Worm (Caenorhabditis elegans) whole organism, L3 larva: ENCODE measurements around the gene pssy-2.
A peak's percentile ranks its signal among the peaks of the same experiment; 100 is the strongest.

Experiments used
- R02D3.7 ChIP-seq: fragments of 150-350 bp; optimal IDR thresholded peaks from 2 replicates; lab custom pipeline; 2014; ENCODE audit warnings: missing biosample characterization, missing genetic modification characterization
- ZK546.5 ChIP-seq: sonication (generic microtip); optimal IDR thresholded peaks from 2 replicates; lab custom pipeline; 2017; ENCODE audit warnings: missing biosample characterization, missing genetic modification characterization
- aly-2 ChIP-seq: fragments of 150-350 bp; optimal IDR thresholded peaks from 2 replicates; lab custom pipeline; 2014; ENCODE audit warnings: missing biosample characterization, missing genetic modification characterization
- ama-1 ChIP-seq: fragments of 150-350 bp; optimal IDR thresholded peaks from 2 replicates; lab custom pipeline; 2018
- ceh-16 ChIP-seq: sonication (generic microtip); optimal IDR thresholded peaks from 2 replicates; lab custom pipeline; 2017; ENCODE audit warnings: missing biosample characterization, missing genetic modification characterization
- ceh-28 ChIP-seq: fragments of 150-350 bp; optimal IDR thresholded peaks from 2 replicates; lab custom pipeline; 2014; ENCODE audit warnings: missing biosample characterization, missing genetic modification reagents, missing genetic modification characterization
- ceh-82 ChIP-seq: fragments of 150-350 bp; optimal IDR thresholded peaks from 2 replicates; lab custom pipeline; 2014; ENCODE audit warnings: missing biosample characterization, missing genetic modification characterization
- ceh-9 ChIP-seq: sonication (generic microtip); optimal IDR thresholded peaks from 2 replicates; lab custom pipeline; 2018; ENCODE audit warnings: missing biosample characterization, missing genetic modification characterization
- daf-12 ChIP-seq: fragments of 150-350 bp; optimal IDR thresholded peaks from 2 replicates; lab custom pipeline; 2014; ENCODE audit warnings: missing biosample characterization, missing genetic modification reagents, missing genetic modification characterization
- egl-27 ChIP-seq: sonication (generic microtip); optimal IDR thresholded peaks from 4 replicates; lab custom pipeline; 2017; ENCODE audit warnings: missing biosample characterization, missing genetic modification reagents, missing genetic modification characterization
- egl-5 ChIP-seq: fragments of 150-350 bp; optimal IDR thresholded peaks from 2 replicates; lab custom pipeline; 2017; ENCODE audit warnings: missing biosample characterization, missing genetic modification reagents, missing genetic modification characterization, inconsistent platforms
- elt-1 ChIP-seq: fragments of 150-350 bp; optimal IDR thresholded peaks from 2 replicates; lab custom pipeline; 2014; ENCODE audit warnings: missing biosample characterization, missing genetic modification characterization
- elt-2 ChIP-seq: sonication (generic microtip); optimal IDR thresholded peaks from 2 replicates; lab custom pipeline; 2016; ENCODE audit warnings: missing genetic modification reagents, mild to moderate bottlenecking, missing genetic modification characterization, missing compliant biosample characterization
- elt-3 ChIP-seq, 3 experiments: fragments of 150-350 bp in 1 of 3; sonication (generic microtip) in 2 of 3; optimal IDR thresholded peaks; 2 replicates in 2 of 3; 4 replicates in 1 of 3; lab custom pipeline; 2014 to 2017; ENCODE audit warnings: missing biosample characterization in 3 of 3, missing genetic modification characterization in 3 of 3
- fkh-10 ChIP-seq: sonication (generic microtip); optimal IDR thresholded peaks from 2 replicates; lab custom pipeline; 2017; ENCODE audit warnings: missing biosample characterization, missing genetic modification reagents, missing genetic modification characterization
- fkh-2 ChIP-seq: fragments of 150-350 bp; optimal IDR thresholded peaks from 2 replicates; lab custom pipeline; 2014; ENCODE audit warnings: missing biosample characterization, missing genetic modification reagents, missing genetic modification characterization
- fos-1 ChIP-seq: fragments of 150-350 bp; optimal IDR thresholded peaks from 2 replicates; lab custom pipeline; 2014; ENCODE audit warnings: missing biosample characterization, missing genetic modification characterization
- hmg-11 ChIP-seq: sonication (generic microtip); optimal IDR thresholded peaks from 2 replicates; lab custom pipeline; 2016; ENCODE audit warnings: missing genetic modification characterization, missing compliant biosample characterization
- jun-1 ChIP-seq: fragments of 150-350 bp; optimal IDR thresholded peaks from 2 replicates; lab custom pipeline; 2014; ENCODE audit warnings: missing biosample characterization, missing genetic modification reagents, missing genetic modification characterization
- lin-15B ChIP-seq: fragments of 150-350 bp; optimal IDR thresholded peaks from 2 replicates; lab custom pipeline; 2014; ENCODE audit warnings: missing biosample characterization, missing genetic modification characterization
- lin-39 ChIP-seq: fragments of 150-350 bp; optimal IDR thresholded peaks from 2 replicates; lab custom pipeline; 2018; ENCODE audit warnings: missing biosample characterization, missing genetic modification reagents, missing genetic modification characterization
- lsy-12 ChIP-seq: sonication (generic microtip); optimal IDR thresholded peaks from 2 replicates; lab custom pipeline; 2016; ENCODE audit warnings: mild to moderate bottlenecking, missing genetic modification characterization, missing compliant biosample characterization
- mml-1 ChIP-seq: fragments of 150-350 bp; sonication (generic microtip); optimal IDR thresholded peaks from 3 replicates; lab custom pipeline; 2014; ENCODE audit warnings: missing biosample characterization, missing genetic modification characterization
- nfya-1 ChIP-seq: sonication (generic microtip); optimal IDR thresholded peaks from 2 replicates; lab custom pipeline; 2017; ENCODE audit warnings: missing genetic modification characterization, mild to moderate bottlenecking, missing compliant biosample characterization, antibody characterized with exemption, moderate library complexity; ENCODE audit not compliant: insufficient read depth
- nhr-11 ChIP-seq: fragments of 150-350 bp; optimal IDR thresholded peaks from 2 replicates; lab custom pipeline; 2014; ENCODE audit warnings: missing biosample characterization, missing genetic modification characterization
- nhr-12 ChIP-seq: fragments of 150-350 bp; optimal IDR thresholded peaks from 2 replicates; lab custom pipeline; 2014; ENCODE audit warnings: missing biosample characterization, missing genetic modification characterization
- nhr-23 ChIP-seq: fragments of 150-350 bp; optimal IDR thresholded peaks from 2 replicates; lab custom pipeline; 2014; ENCODE audit warnings: missing biosample characterization, missing genetic modification reagents, missing genetic modification characterization
- nhr-237 ChIP-seq: fragments of 150-350 bp; optimal IDR thresholded peaks from 2 replicates; lab custom pipeline; 2014; ENCODE audit warnings: missing biosample characterization, missing genetic modification characterization
- nhr-25 ChIP-seq: sonication (generic microtip); optimal IDR thresholded peaks from 2 replicates; lab custom pipeline; 2017; ENCODE audit warnings: missing biosample characterization, missing genetic modification characterization
- nhr-28 ChIP-seq: fragments of 150-350 bp; optimal IDR thresholded peaks from 2 replicates; lab custom pipeline; 2014; ENCODE audit warnings: missing biosample characterization, missing genetic modification characterization
- nhr-43 ChIP-seq: sonication (generic microtip); optimal IDR thresholded peaks from 2 replicates; lab custom pipeline; 2016; ENCODE audit warnings: mild to moderate bottlenecking, missing genetic modification characterization, missing compliant biosample characterization; ENCODE audit not compliant: poor library complexity, severe bottlenecking
- nhr-76 ChIP-seq: fragments of 150-350 bp; sonication (generic microtip); optimal IDR thresholded peaks from 5 replicates; lab custom pipeline; 2014; ENCODE audit warnings: missing biosample characterization, missing genetic modification characterization
- nhr-77 ChIP-seq: fragments of 150-350 bp; optimal IDR thresholded peaks from 2 replicates; lab custom pipeline; 2014; ENCODE audit warnings: missing biosample characterization, missing genetic modification characterization
- pha-4 ChIP-seq: fragments of 150-350 bp; optimal IDR thresholded peaks from 2 replicates; lab custom pipeline; 2014; ENCODE audit warnings: missing biosample characterization, missing genetic modification reagents, missing genetic modification characterization
- pqm-1 ChIP-seq: fragments of 150-350 bp; optimal IDR thresholded peaks from 2 replicates; lab custom pipeline; 2017; ENCODE audit warnings: missing biosample characterization, missing genetic modification characterization, inconsistent platforms
- sea-2 ChIP-seq: fragments of 150-350 bp; sonication (generic microtip); optimal IDR thresholded peaks from 4 replicates; lab custom pipeline; 2014; ENCODE audit warnings: missing biosample characterization, missing genetic modification reagents, missing genetic modification characterization
- skn-1 ChIP-seq: fragments of 150-350 bp; optimal IDR thresholded peaks from 2 replicates; lab custom pipeline; 2014; ENCODE audit warnings: missing biosample characterization, missing genetic modification characterization
- snpc-4 ChIP-seq: fragments of 150-350 bp; optimal IDR thresholded peaks from 2 replicates; lab custom pipeline; 2014; ENCODE audit warnings: missing biosample characterization, missing genetic modification characterization
- tbx-2 ChIP-seq: sonication (generic microtip); optimal IDR thresholded peaks from 2 replicates; lab custom pipeline; 2016; ENCODE audit warnings: mild to moderate bottlenecking, missing genetic modification characterization, missing compliant biosample characterization
- unc-62 ChIP-seq: fragments of 150-350 bp; sonication (generic microtip); optimal IDR thresholded peaks from 4 replicates; lab custom pipeline; 2014; ENCODE audit warnings: missing biosample characterization, missing genetic modification reagents, missing genetic modification characterization
- zag-1 ChIP-seq: fragments of 150-350 bp; optimal IDR thresholded peaks from 2 replicates; lab custom pipeline; 2014; ENCODE audit warnings: missing biosample characterization, missing genetic modification characterization
- ztf-11 ChIP-seq: fragments of 150-350 bp; optimal IDR thresholded peaks from 2 replicates; lab custom pipeline; 2014; ENCODE audit warnings: missing biosample characterization, missing genetic modification characterization
- ztf-4 ChIP-seq: fragments of 150-350 bp; optimal IDR thresholded peaks from 2 replicates; lab custom pipeline; 2014; ENCODE audit warnings: missing biosample characterization, missing genetic modification characterization

Gene pssy-2

DNA sequence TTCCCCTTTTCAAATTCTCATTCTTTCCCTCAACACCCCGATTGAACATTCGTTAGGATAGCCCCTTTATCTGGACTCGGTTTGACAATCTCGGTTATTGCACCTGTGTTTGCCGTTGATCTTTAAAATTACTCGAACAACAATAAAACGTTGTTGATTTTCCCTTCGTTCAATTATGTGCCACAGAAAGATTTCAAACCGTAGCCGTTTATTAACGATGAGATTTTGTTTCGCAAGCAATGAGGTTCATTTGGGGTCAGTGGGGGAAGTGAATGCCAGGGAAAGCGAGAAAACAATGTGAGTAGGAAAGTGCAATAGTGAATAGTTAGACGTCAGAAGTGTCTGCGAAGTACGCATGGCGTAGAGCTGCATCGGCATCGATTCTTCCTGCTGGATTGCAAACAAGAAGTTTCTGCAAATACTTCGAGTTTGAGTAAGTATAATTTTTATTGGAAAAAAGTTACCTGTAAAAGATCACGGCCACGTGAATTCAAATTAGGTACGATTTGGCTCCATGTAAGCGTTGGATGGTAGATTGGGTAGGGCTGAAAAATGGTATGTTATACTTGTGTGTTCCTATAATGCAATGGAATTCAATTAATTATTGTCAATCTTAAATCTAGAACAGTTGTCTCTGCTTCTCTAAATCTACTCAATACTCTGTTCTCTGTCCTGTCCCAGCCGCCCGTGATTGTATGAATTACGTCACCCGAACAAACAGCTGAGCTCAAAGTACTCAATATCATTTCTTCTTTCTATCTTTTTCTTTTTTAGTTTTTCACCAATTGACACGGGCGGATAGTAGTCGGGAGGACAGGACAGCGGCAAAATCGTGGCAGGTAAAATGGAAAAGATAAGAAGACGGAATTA is 6.9 kb upstream of the pssy-2 start, which contains the start of gene kel-3:
TSS of gene kel-3 (plus strand) at position 328 of the 870 bp plus-strand sequence.
- TF ChIP-seq nhr-12 (tag; lab: Kevin White, UChicago) (no peak), ztf-11 (tag; lab: Kevin White, UChicago) (no peak), tbx-2 (tag; lab: Kevin White, UChicago) (peak; percentile 53), jun-1 (tag; lab: Kevin White, UChicago) (peak; percentile 85), nhr-23 (tag; lab: Kevin White, UChicago) (peak; percentile 77), ZK546.5 (tag; lab: Kevin White, UChicago) (peak; percentile 50), aly-2 (peak; percentile 85), nhr-11 (tag; lab: Kevin White, UChicago) (peak; percentile 54), lin-39 (tag; lab: Kevin White, UChicago) (peak; percentile 47), zag-1 (no peak), nhr-237 (no peak), R02D3.7 (tag; lab: Kevin White, UChicago) (peak; percentile 26), nhr-25 (peak; percentile 37), elt-2 (tag; lab: Kevin White, UChicago) (peak; percentile 96), sea-2 (no peak), ceh-28 (tag; lab: Kevin White, UChicago) (peak; percentile 89), skn-1 (tag; lab: Kevin White, UChicago) (no peak), pqm-1 (tag; lab: Kevin White, UChicago) (peak; percentile 96), fos-1 (tag; lab: Kevin White, UChicago) (peak; percentile 37), ceh-82 (tag; lab: Kevin White, UChicago) (peak; percentile 33), egl-27 (tag; lab: Kevin White, UChicago) (no peak), nhr-43 (tag; lab: Kevin White, UChicago) (peak; percentile 80), lsy-12 (tag; lab: Kevin White, UChicago) (peak; percentile 75), daf-12 (tag; lab: Kevin White, UChicago) (no peak), unc-62 (peak; percentile 61), hmg-11 (tag; lab: Kevin White, UChicago) (peak; percentile 32), pha-4 (tag; lab: Kevin White, UChicago) (peak; percentile 85), elt-3 (tag; optimal IDR thresholded peaks at IDR 0.05; lab: Kevin White, UChicago) (peak in 2 of 3 experiments; percentile 52 to 73), nfya-1 (tag; lab: Kevin White, UChicago) (peak; percentile 70), nhr-76 (tag; lab: Kevin White, UChicago) (peak; percentile 55), nhr-77 (peak; percentile 63), lin-15B (tag; lab: Kevin White, UChicago) (peak; percentile 34), ama-1 (lab: Kevin White, UChicago) (peak; percentile 99), snpc-4 (tag; lab: Kevin White, UChicago) (peak; percentile 7)

DNA sequence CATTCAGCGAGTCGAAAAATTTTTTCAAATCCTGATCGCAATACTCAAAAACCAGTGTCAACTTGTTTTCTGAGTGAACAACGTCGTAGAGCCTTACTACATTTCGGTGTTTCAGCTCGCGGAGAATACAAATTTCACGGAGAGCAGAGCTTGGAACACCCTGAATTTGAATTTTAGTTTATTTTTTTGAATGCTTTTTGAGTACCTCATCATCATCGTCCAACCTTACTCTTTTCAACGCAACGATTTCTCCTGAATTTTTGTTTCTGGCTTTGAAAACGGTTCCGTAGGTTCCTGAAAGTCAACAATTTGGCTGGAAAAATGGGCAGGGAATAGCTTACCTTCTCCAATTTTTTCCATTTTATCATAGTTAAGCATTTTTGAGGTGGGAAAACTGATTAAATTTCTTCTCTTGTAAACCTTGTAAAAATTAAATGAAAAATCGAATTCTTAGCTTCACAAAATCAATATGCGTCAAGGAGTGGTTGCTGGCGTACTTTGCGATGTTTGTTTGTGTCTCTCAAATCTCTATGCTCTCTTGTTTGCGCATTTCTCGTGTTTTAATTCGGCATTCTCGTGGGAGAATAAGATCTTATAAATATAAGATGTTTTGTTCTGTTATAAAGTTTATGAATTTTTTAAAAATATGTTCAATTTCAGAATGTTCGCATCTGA is 5.5 kb upstream of the pssy-2 start, which contains the start of gene cdk-5:
TSS of gene cdk-5 (minus strand) at position 425 of the 675 bp plus-strand sequence.
- peak; percentile 49 for TF ChIP-seq hmg-11 (tag; lab: Kevin White, UChicago)
- no peak for TF ChIP-seq nhr-76 (tag; lab: Kevin White, UChicago)
- no peak for TF ChIP-seq unc-62
- peak; percentile 34 for TF ChIP-seq R02D3.7 (tag; lab: Kevin White, UChicago)
- no peak for TF ChIP-seq nhr-12 (tag; lab: Kevin White, UChicago)
- no peak for TF ChIP-seq zag-1
- no peak for TF ChIP-seq sea-2
- TF ChIP-seq ztf-4, result peak; percentile 49
- no peak for TF ChIP-seq ceh-16 (tag; lab: Kevin White, UChicago)
- peak; percentile 95 for TF ChIP-seq ceh-28 (tag; lab: Kevin White, UChicago)
- no peak for TF ChIP-seq nhr-28 (tag; lab: Kevin White, UChicago)
- peak; percentile 51 for TF ChIP-seq fkh-10 (GFP tag; lab: Kevin White, UChicago)
- peak; percentile 50 for TF ChIP-seq elt-2 (tag; lab: Kevin White, UChicago)
- no peak for TF ChIP-seq nhr-11 (tag; lab: Kevin White, UChicago)
- no peak for TF ChIP-seq egl-27 (tag; lab: Kevin White, UChicago)
- no peak for TF ChIP-seq aly-2
- no peak for TF ChIP-seq egl-5 (tag; lab: Kevin White, UChicago)
- peak; percentile 90 for TF ChIP-seq nhr-43 (tag; lab: Kevin White, UChicago)
- TF ChIP-seq nhr-77, result peak; percentile 28
- TF ChIP-seq mml-1 (tag; lab: Kevin White, UChicago), result no peak
- TF ChIP-seq nhr-237, result no peak
- peak; percentile 95 for TF ChIP-seq nfya-1 (tag; lab: Kevin White, UChicago)
- TF ChIP-seq ztf-11 (tag; lab: Kevin White, UChicago), result no peak
- TF ChIP-seq skn-1 (tag; lab: Kevin White, UChicago), result peak; percentile 89
- TF ChIP-seq lin-15B (tag; lab: Kevin White, UChicago), result peak; percentile 86
- no peak for TF ChIP-seq fkh-2 (tag; lab: Kevin White, UChicago)
- TF ChIP-seq ceh-9 (tag; lab: Kevin White, UChicago), result no peak
- no peak for TF ChIP-seq daf-12 (tag; lab: Kevin White, UChicago)
- peak; percentile 64 for TF ChIP-seq ZK546.5 (tag; lab: Kevin White, UChicago)
- peak; percentile 71 for TF ChIP-seq tbx-2 (tag; lab: Kevin White, UChicago)
- TF ChIP-seq jun-1 (tag; lab: Kevin White, UChicago), result peak; percentile 84
- peak; percentile 61 for TF ChIP-seq pqm-1 (tag; lab: Kevin White, UChicago)
- TF ChIP-seq lsy-12 (tag; lab: Kevin White, UChicago), result peak; percentile 76
- peak; percentile 60 for TF ChIP-seq elt-1 (tag; lab: Kevin White, UChicago)
- TF ChIP-seq pha-4 (tag; lab: Kevin White, UChicago), result peak; percentile 97
- TF ChIP-seq fos-1 (tag; lab: Kevin White, UChicago), result no peak
- TF ChIP-seq elt-3 (tag; optimal IDR thresholded peaks at IDR 0.05; lab: Kevin White, UChicago), result no peak
